Worm (Caenorhabditis elegans) whole organism, L3 larva: ENCODE data around the gene C31B8.7.

Experiments used
- ZK546.5 ChIP-seq: sonication (generic microtip); optimal IDR thresholded peaks from 2 replicates; lab custom pipeline; 2017; ENCODE audit warnings: missing biosample characterization, missing genetic modification characterization
- ceh-16 ChIP-seq: sonication (generic microtip); optimal IDR thresholded peaks from 2 replicates; lab custom pipeline; 2017; ENCODE audit warnings: missing biosample characterization, missing genetic modification characterization
- ceh-28 ChIP-seq: fragments of 150-350 bp; optimal IDR thresholded peaks from 2 replicates; lab custom pipeline; 2014; ENCODE audit warnings: missing biosample characterization, missing genetic modification reagents, missing genetic modification characterization
- daf-12 ChIP-seq: fragments of 150-350 bp; optimal IDR thresholded peaks from 2 replicates; lab custom pipeline; 2014; ENCODE audit warnings: missing biosample characterization, missing genetic modification reagents, missing genetic modification characterization
- elt-1 ChIP-seq: fragments of 150-350 bp; optimal IDR thresholded peaks from 2 replicates; lab custom pipeline; 2014; ENCODE audit warnings: missing biosample characterization, missing genetic modification characterization
- elt-2 ChIP-seq: sonication (generic microtip); optimal IDR thresholded peaks from 2 replicates; lab custom pipeline; 2016; ENCODE audit warnings: missing genetic modification reagents, mild to moderate bottlenecking, missing genetic modification characterization, missing compliant biosample characterization
- jun-1 ChIP-seq: fragments of 150-350 bp; optimal IDR thresholded peaks from 2 replicates; lab custom pipeline; 2014; ENCODE audit warnings: missing biosample characterization, missing genetic modification reagents, missing genetic modification characterization
- nhr-237 ChIP-seq: fragments of 150-350 bp; optimal IDR thresholded peaks from 2 replicates; lab custom pipeline; 2014; ENCODE audit warnings: missing biosample characterization, missing genetic modification characterization
- nhr-28 ChIP-seq: fragments of 150-350 bp; optimal IDR thresholded peaks from 2 replicates; lab custom pipeline; 2014; ENCODE audit warnings: missing biosample characterization, missing genetic modification characterization
- nhr-76 ChIP-seq: fragments of 150-350 bp; sonication (generic microtip); optimal IDR thresholded peaks from 5 replicates; lab custom pipeline; 2014; ENCODE audit warnings: missing biosample characterization, missing genetic modification characterization
- pqm-1 ChIP-seq: fragments of 150-350 bp; optimal IDR thresholded peaks from 2 replicates; lab custom pipeline; 2017; ENCODE audit warnings: missing biosample characterization, missing genetic modification characterization, inconsistent platforms
- skn-1 ChIP-seq: fragments of 150-350 bp; optimal IDR thresholded peaks from 2 replicates; lab custom pipeline; 2014; ENCODE audit warnings: missing biosample characterization, missing genetic modification characterization
- unc-62 ChIP-seq: fragments of 150-350 bp; sonication (generic microtip); optimal IDR thresholded peaks from 4 replicates; lab custom pipeline; 2014; ENCODE audit warnings: missing biosample characterization, missing genetic modification reagents, missing genetic modification characterization

DNA sequence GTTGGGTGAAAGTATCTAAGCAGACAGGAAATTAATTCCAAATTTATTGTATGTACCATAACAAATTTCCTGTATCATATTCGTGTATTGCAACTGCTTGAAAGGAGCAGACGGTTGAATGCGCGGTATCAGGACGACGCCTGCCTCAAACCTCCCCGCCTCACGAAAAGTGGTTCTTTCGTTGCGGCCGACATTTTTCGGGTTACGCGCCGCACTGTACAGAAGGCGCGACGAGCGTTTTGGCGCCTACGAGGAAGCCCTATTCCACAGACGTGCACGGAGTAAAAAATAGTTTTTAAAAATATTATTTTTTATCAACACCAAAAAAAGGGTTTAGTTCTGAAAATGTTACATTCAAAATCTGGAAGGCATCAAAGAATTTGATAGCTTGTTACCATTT lies 17.0 kb upstream of the C31B8.7 start:
- TF ChIP-seq daf-12 (tag; lab: Kevin White, UChicago) (no peak), pqm-1 (tag; lab: Kevin White, UChicago) (no peak), elt-2 (no peak), ceh-16 (tag; lab: Kevin White, UChicago) (no peak), jun-1 (tag; lab: Kevin White, UChicago) (no peak), skn-1 (tag; lab: Kevin White, UChicago) (no peak), nhr-28 (no peak), nhr-76 (tag; lab: Kevin White, UChicago) (no peak), ZK546.5 (tag; lab: Kevin White, UChicago) (no peak), elt-1 (tag; lab: Kevin White, UChicago) (no peak), nhr-237 (tag; lab: Kevin White, UChicago) (no peak), ceh-28 (tag; lab: Kevin White, UChicago) (no peak), unc-62 (GFP tag; lab: Kevin White, UChicago) (no peak)
